Worm (Caenorhabditis elegans) whole organism, young adult: ENCODE measurements around the gene C34C12.8.

Experiments
- B0035.1 ChIP-seq: sonication (generic microtip); optimal IDR thresholded peaks from 2 replicates; lab custom pipeline; 2016; ENCODE audit warnings: missing genetic modification characterization, mild to moderate bottlenecking, missing compliant biosample characterization, missing genotype, missing genetic modification reagents
- B0261.1 ChIP-seq: sonication (generic microtip); optimal IDR thresholded peaks from 2 replicates; lab custom pipeline; 2016; ENCODE audit warnings: mild to moderate bottlenecking, missing genetic modification characterization, moderate library complexity, missing compliant biosample characterization
- C17E4.6 ChIP-seq: fragments of 200-800 bp; sonication (Bioruptor generic); IDR thresholded peaks from 2 replicates; pipeline ENCODE4 v1.3.6; 2022; ENCODE audit warnings: missing genetic modification reagents, missing genetic modification characterization, missing compliant biosample characterization
- F10E7.11 ChIP-seq: sonication (generic microtip); optimal IDR thresholded peaks from 2 replicates; lab custom pipeline; 2017; ENCODE audit warnings: mild to moderate bottlenecking, missing genetic modification characterization, moderate library complexity, missing compliant biosample characterization
- F23B12.7 ChIP-seq: sonication (generic microtip); optimal IDR thresholded peaks from 2 replicates; lab custom pipeline; 2017; ENCODE audit warnings: missing genetic modification characterization, mild to moderate bottlenecking, missing compliant biosample characterization, antibody characterized with exemption, moderate library complexity; ENCODE audit not compliant: insufficient read depth
- F39B2.1 ChIP-seq: fragments of 200-800 bp; sonication (Bioruptor generic); IDR thresholded peaks from 2 replicates; pipeline ENCODE4 v1.3.6; 2022; ENCODE audit warnings: missing genetic modification reagents, missing genetic modification characterization, missing compliant biosample characterization
- F52B5.7 ChIP-seq: sonication (generic microtip); optimal IDR thresholded peaks from 2 replicates; lab custom pipeline; 2016; ENCODE audit warnings: mild to moderate bottlenecking, missing genetic modification characterization, missing compliant biosample characterization
- T07F8.4 ChIP-seq: sonication (generic microtip); optimal IDR thresholded peaks from 2 replicates; lab custom pipeline; 2016; ENCODE audit warnings: mild to moderate bottlenecking, missing genetic modification characterization, moderate library complexity, missing compliant biosample characterization
- Y53F4B.3 ChIP-seq: fragments of 200-800 bp; sonication (Bioruptor generic); IDR thresholded peaks from 2 replicates; pipeline ENCODE4 v1.3.6; 2022; ENCODE audit warnings: missing genetic modification reagents, missing genetic modification characterization, missing compliant biosample characterization
- Y53G8AR.9 ChIP-seq: fragments of 200-800 bp; sonication (Bioruptor generic); conservative IDR thresholded peaks from 2 replicates; pipeline ENCODE4 v1.3.6; 2022; ENCODE audit warnings: missing genetic modification reagents, missing genetic modification characterization, missing compliant biosample characterization
- Y56A3A.18 ChIP-seq: fragments of 200-800 bp; sonication (Bioruptor generic); IDR thresholded peaks from 2 replicates; pipeline ENCODE4 v1.3.6; 2022; ENCODE audit warnings: missing genetic modification reagents, missing genetic modification characterization, missing compliant biosample characterization
- Y67H2A.10 ChIP-seq: fragments of 200-800 bp; sonication (Bioruptor generic); conservative IDR thresholded peaks from 2 replicates; pipeline ENCODE4 v1.3.6; 2022; ENCODE audit warnings: missing genetic modification reagents, missing genetic modification characterization, missing compliant biosample characterization
- Y79H2A.3 ChIP-seq: fragments of 200-800 bp; sonication (Bioruptor generic); conservative IDR thresholded peaks from 2 replicates; pipeline ENCODE4 v1.3.6; 2022; ENCODE audit warnings: missing genetic modification reagents, missing genetic modification characterization, missing compliant biosample characterization
- atf-7 ChIP-seq: sonication (generic microtip); optimal IDR thresholded peaks from 2 replicates; lab custom pipeline; 2017; ENCODE audit warnings: mild to moderate bottlenecking, missing genetic modification characterization, missing compliant biosample characterization
- bed-2 ChIP-seq: fragments of 200-800 bp; sonication (Bioruptor generic); IDR thresholded peaks from 2 replicates; pipeline ENCODE4 v1.3.6; 2022; ENCODE audit warnings: missing genetic modification reagents, missing genetic modification characterization, missing compliant biosample characterization
- ccch-3 ChIP-seq: fragments of 200-800 bp; sonication (Bioruptor generic); optimal IDR thresholded peaks from 2 replicates; lab custom pipeline; 2018; ENCODE audit warnings: mild to moderate bottlenecking, missing genetic modification characterization, missing compliant biosample characterization
- cebp-1 ChIP-seq, 2 experiments: fragments of 200-800 bp in 1 of 2; sonication (Bioruptor generic) in 1 of 2; sonication (generic microtip) in 1 of 2; IDR thresholded peaks in 1 of 2; optimal IDR thresholded peaks in 1 of 2; 2 replicates each; pipeline versions ENCODE4 v1.3.6 to Lab custom; 2017 to 2022; ENCODE audit warnings: missing compliant biosample characterization in 2 of 2, missing genetic modification characterization in 2 of 2, mild to moderate bottlenecking in 1 of 2, missing genetic modification reagents in 1 of 2, moderate library complexity in 1 of 2
- ceh-100 ChIP-seq: fragments of 200-800 bp; sonication (Bioruptor generic); IDR thresholded peaks from 2 replicates; pipeline ENCODE4 v1.3.6; 2022; ENCODE audit warnings: missing genetic modification reagents, missing genetic modification characterization, missing compliant biosample characterization
- ceh-40 ChIP-seq: fragments of 200-800 bp; sonication (Bioruptor generic); IDR thresholded peaks from 2 replicates; pipeline ENCODE4 v1.3.6; 2022; ENCODE audit warnings: missing genetic modification characterization, missing compliant biosample characterization
- ceh-58 ChIP-seq: fragments of 200-800 bp; sonication (Bioruptor generic); IDR thresholded peaks from 2 replicates; pipeline ENCODE4 v1.3.6; 2022; ENCODE audit warnings: missing genetic modification characterization, missing compliant biosample characterization
- ceh-79 ChIP-seq: sonication (generic microtip); optimal IDR thresholded peaks from 2 replicates; lab custom pipeline; 2017; ENCODE audit warnings: mild to moderate bottlenecking, missing genetic modification characterization, missing compliant biosample characterization
- chd-7 ChIP-seq: sonication (generic microtip); optimal IDR thresholded peaks from 2 replicates; lab custom pipeline; 2016; ENCODE audit warnings: mild to moderate bottlenecking, missing genetic modification characterization, moderate library complexity, missing compliant biosample characterization
- die-1 ChIP-seq: sonication (generic microtip); optimal IDR thresholded peaks from 2 replicates; lab custom pipeline; 2016; ENCODE audit warnings: missing genotype, mild to moderate bottlenecking, missing genetic modification characterization, missing compliant biosample characterization
- dpff-1 ChIP-seq: sonication (generic microtip); optimal IDR thresholded peaks from 2 replicates; lab custom pipeline; 2017; ENCODE audit warnings: mild to moderate bottlenecking, missing genetic modification characterization, missing compliant biosample characterization
- dpl-1 ChIP-seq: fragments of 150-350 bp; optimal IDR thresholded peaks from 2 replicates; lab custom pipeline; 2014; ENCODE audit warnings: missing biosample characterization, missing genetic modification reagents, missing genetic modification characterization
- egl-44 ChIP-seq: fragments of 200-800 bp; sonication (Bioruptor generic); IDR thresholded peaks from 2 replicates; pipeline ENCODE4 v1.3.6; 2022; ENCODE audit warnings: missing genetic modification reagents, missing genetic modification characterization, missing compliant biosample characterization
- gei-17 ChIP-seq: fragments of 200-800 bp; sonication (Bioruptor generic); optimal IDR thresholded peaks from 2 replicates; lab custom pipeline; 2018; ENCODE audit warnings: mild to moderate bottlenecking, missing genetic modification characterization, missing compliant biosample characterization
- hlh-12 ChIP-seq: sonication (generic microtip); optimal IDR thresholded peaks from 2 replicates; lab custom pipeline; 2016; ENCODE audit warnings: missing genetic modification characterization, missing compliant biosample characterization
- hrde-1 ChIP-seq: sonication (generic microtip); optimal IDR thresholded peaks from 2 replicates; lab custom pipeline; 2016; ENCODE audit warnings: missing genetic modification characterization, mild to moderate bottlenecking, missing compliant biosample characterization, moderate library complexity, missing genotype, missing genetic modification reagents, borderline replicate concordance
- lag-1 ChIP-seq: fragments of 200-800 bp; sonication (Bioruptor generic); IDR thresholded peaks from 2 replicates; pipeline ENCODE4 v1.3.6; 2022; ENCODE audit warnings: missing genetic modification reagents, missing genetic modification characterization, missing compliant biosample characterization
- let-526 ChIP-seq: fragments of 200-800 bp; sonication (Bioruptor generic); IDR thresholded peaks from 2 replicates; pipeline ENCODE4 v1.3.6; 2022; ENCODE audit warnings: missing genetic modification reagents, missing genetic modification characterization, missing compliant biosample characterization
- lin-35 ChIP-seq, 3 experiments: fragments of 150-350 bp in 2 of 3; sonication (generic microtip) in 1 of 3; optimal IDR thresholded peaks; 2 replicates each; lab custom pipeline; 2014 to 2018; ENCODE audit warnings: missing biosample characterization in 3 of 3, missing genetic modification characterization in 3 of 3, missing genetic modification reagents in 3 of 3
- lin-40 ChIP-seq: sonication (generic microtip); optimal IDR thresholded peaks from 2 replicates; lab custom pipeline; 2016; ENCODE audit warnings: missing genetic modification characterization, mild to moderate bottlenecking, missing compliant biosample characterization, missing genotype, missing genetic modification reagents
- lir-1 ChIP-seq: fragments of 200-800 bp; sonication (Bioruptor generic); conservative IDR thresholded peaks from 2 replicates; pipeline ENCODE4 v1.3.6; 2022; ENCODE audit warnings: missing genetic modification reagents, missing genetic modification characterization, missing compliant biosample characterization
- lsl-1 ChIP-seq: fragments of 200-800 bp; sonication (Bioruptor generic); optimal IDR thresholded peaks from 2 replicates; lab custom pipeline; 2018; ENCODE audit warnings: mild to moderate bottlenecking, missing genetic modification characterization, moderate library complexity, missing compliant biosample characterization
- madf-3 ChIP-seq: fragments of 200-800 bp; sonication (Bioruptor generic); IDR thresholded peaks from 2 replicates; pipeline ENCODE4 v1.3.6; 2022; ENCODE audit warnings: missing genetic modification reagents, missing genetic modification characterization, missing compliant biosample characterization
- mcd-1 ChIP-seq: fragments of 200-800 bp; sonication (Bioruptor generic); IDR thresholded peaks from 2 replicates; pipeline ENCODE4 v1.3.6; 2022; ENCODE audit warnings: missing genetic modification reagents, missing genetic modification characterization, missing compliant biosample characterization
- mxl-1 ChIP-seq: sonication (generic microtip); optimal IDR thresholded peaks from 2 replicates; lab custom pipeline; 2016; ENCODE audit warnings: missing genetic modification characterization, missing compliant biosample characterization
- nhr-120 ChIP-seq: fragments of 200-800 bp; sonication (Bioruptor generic); IDR thresholded peaks from 2 replicates; pipeline ENCODE4 v1.3.6; 2022; ENCODE audit warnings: missing genetic modification characterization, missing compliant biosample characterization
- nhr-80 ChIP-seq: sonication (generic microtip); optimal IDR thresholded peaks from 2 replicates; lab custom pipeline; 2016; ENCODE audit warnings: missing genetic modification characterization, missing compliant biosample characterization
- pbrm-1 ChIP-seq: fragments of 200-800 bp; sonication (Bioruptor generic); IDR thresholded peaks from 2 replicates; pipeline ENCODE4 v1.3.6; 2022; ENCODE audit warnings: missing genetic modification reagents, missing genetic modification characterization, missing compliant biosample characterization
- repo-1 ChIP-seq: sonication (generic microtip); optimal IDR thresholded peaks from 2 replicates; lab custom pipeline; 2017; ENCODE audit warnings: mild to moderate bottlenecking, missing genetic modification characterization, missing compliant biosample characterization
- snpc-1.3 ChIP-seq: sonication (generic microtip); optimal IDR thresholded peaks from 2 replicates; lab custom pipeline; 2017; ENCODE audit warnings: missing genetic modification characterization, mild to moderate bottlenecking, missing compliant biosample characterization, antibody characterized with exemption, moderate library complexity, missing genotype, missing genetic modification reagents; ENCODE audit not compliant: insufficient read depth
- sptf-2 ChIP-seq: fragments of 200-800 bp; sonication (Bioruptor generic); optimal IDR thresholded peaks from 2 replicates; lab custom pipeline; 2018; ENCODE audit warnings: mild to moderate bottlenecking, missing genetic modification characterization, missing compliant biosample characterization
- tbp1 ChIP-seq: fragments of 200-800 bp; sonication (Bioruptor generic); optimal IDR thresholded peaks from 2 replicates; lab custom pipeline; 2018; ENCODE audit warnings: mild to moderate bottlenecking, missing genetic modification characterization, missing compliant biosample characterization
- tbx-9 ChIP-seq: sonication (generic microtip); optimal IDR thresholded peaks from 2 replicates; lab custom pipeline; 2016; ENCODE audit warnings: borderline replicate concordance, missing genetic modification characterization, inconsistent platforms, missing compliant biosample characterization
- unc-130 ChIP-seq: sonication (generic microtip); optimal IDR thresholded peaks from 2 replicates; lab custom pipeline; 2016; ENCODE audit warnings: missing genetic modification reagents, missing genetic modification characterization, missing compliant biosample characterization
- ztf-3 ChIP-seq: fragments of 200-800 bp; sonication (Bioruptor generic); optimal IDR thresholded peaks from 2 replicates; lab custom pipeline; 2018; ENCODE audit warnings: mild to moderate bottlenecking, missing genetic modification characterization, missing compliant biosample characterization

C34C12.8 gene

ce11 chrIII:3456226-3456625, 4.0 kb upstream of the C34C12.8 start (continued):
- TF ChIP-seq cebp-1 (GFP tag; IDR thresholded peaks at IDR 0.05; lab: Robert Waterston, UW): peak; percentile 81
- peak; percentile 93 for TF ChIP-seq cebp-1 (tag; optimal IDR thresholded peaks at IDR 0.05; lab: Kevin White, UChicago)
- peak; percentile 63 for TF ChIP-seq ceh-79 (tag; lab: Kevin White, UChicago)
- TF ChIP-seq B0261.1 (tag; lab: Kevin White, UChicago): peak; percentile 36
- no peak for TF ChIP-seq Y53F4B.3
- 0 out of 2 replicates have a peak, but pooled peaks have one; percentile 18 for TF ChIP-seq lag-1 (GFP tag; lab: Robert Waterston, UW)
- TF ChIP-seq die-1 (tag; lab: Kevin White, UChicago): no peak
- TF ChIP-seq ceh-58 (GFP tag; lab: Robert Waterston, UW): no peak
- TF ChIP-seq Y67H2A.10 (GFP tag; lab: Robert Waterston, UW): peak; percentile 75
- peak; percentile 95 for TF ChIP-seq madf-3
- no peak for TF ChIP-seq mxl-1 (tag; lab: Kevin White, UChicago)
- peak; percentile 96 for TF ChIP-seq Y53G8AR.9 (GFP tag; lab: Robert Waterston, UW)
- peak; percentile 74; the same call in 1 of the 2 replicates for TF ChIP-seq Y56A3A.18 (GFP tag; lab: Robert Waterston, UW)
- TF ChIP-seq tbx-9 (tag; lab: Kevin White, UChicago): no peak
- TF ChIP-seq lir-1 (GFP tag; lab: Robert Waterston, UW): peak; percentile 98
- TF ChIP-seq snpc-1.3: peak; percentile 20
- TF ChIP-seq gei-17 (GFP tag; lab: Kevin White, UChicago): peak; percentile 78
- peak; percentile 91 for TF ChIP-seq lsl-1
- peak; percentile 82 for TF ChIP-seq ztf-3 (GFP tag; lab: Kevin White, UChicago)
- TF ChIP-seq egl-44 (GFP tag; lab: Robert Waterston, UW): no peak
- peak; percentile 100 for TF ChIP-seq mcd-1 (GFP tag; lab: Robert Waterston, UW)
- TF ChIP-seq pbrm-1 (GFP tag; lab: Robert Waterston, UW): peak; percentile 97
- no peak for TF ChIP-seq Y79H2A.3
- peak; percentile 91 for TF ChIP-seq ceh-100
- no peak for TF ChIP-seq hlh-12 (tag; lab: Kevin White, UChicago)
- peak; percentile 77 for TF ChIP-seq F10E7.11
- peak; percentile 92 for TF ChIP-seq repo-1
- peak; percentile 63 for TF ChIP-seq nhr-80 (tag; lab: Kevin White, UChicago)
- TF ChIP-seq C17E4.6 (GFP tag; lab: Robert Waterston, UW): peak; percentile 84
- TF ChIP-seq dpl-1 (GFP tag; lab: Kevin White, UChicago): peak; percentile 72
- peak; percentile 77 for TF ChIP-seq tbp1 (GFP tag; lab: Kevin White, UChicago)
- TF ChIP-seq F23B12.7 (tag; lab: Kevin White, UChicago): peak; percentile 92
- peak; percentile 88 for TF ChIP-seq chd-7 (tag; lab: Kevin White, UChicago)
- no peak for TF ChIP-seq F39B2.1 (GFP tag; lab: Robert Waterston, UW)
- 0 out of 2 replicates have a peak, but pooled peaks have one; percentile 19 for TF ChIP-seq nhr-120
- no peak for TF ChIP-seq ceh-40 (GFP tag; lab: Robert Waterston, UW)
- peak; percentile 4 for TF ChIP-seq hrde-1
- peak; percentile 99 for TF ChIP-seq lin-40 (tag; lab: Kevin White, UChicago)
- peak; percentile 85 for TF ChIP-seq B0035.1 (tag; lab: Kevin White, UChicago)
- no peak for TF ChIP-seq dpff-1
- no peak for TF ChIP-seq sptf-2 (GFP tag; lab: Kevin White, UChicago)
- TF ChIP-seq unc-130 (GFP tag; lab: Kevin White, UChicago): peak; percentile 57
- peak; percentile 63 to 98 (median 85) for TF ChIP-seq lin-35 (GFP tag; optimal IDR thresholded peaks at IDR 0.05; lab: Kevin White, UChicago)
- no peak for TF ChIP-seq T07F8.4 (tag; lab: Kevin White, UChicago)
- no peak for TF ChIP-seq ccch-3 (GFP tag; lab: Kevin White, UChicago)
- TF ChIP-seq F52B5.7: peak; percentile 38
- peak; percentile 82 for TF ChIP-seq atf-7 (tag; lab: Kevin White, UChicago)
- TF ChIP-seq let-526 (GFP tag; lab: Robert Waterston, UW): peak; percentile 90
- TF ChIP-seq bed-2 (GFP tag; lab: Robert Waterston, UW): 0 out of 2 replicates have a peak, but pooled peaks have one; percentile 52
